ENCODE assay signal across 7 worm cellular contexts in genomic region chrIV:15020958-15021357, ce11.
TF ChIP-seq lines count a peak whose summit lies in the region.

No protein-coding gene starts in this region.

TF ChIP-seq in whole organism, L1 larva, 84 proteins besides CTCF, POLR2A, EP300 and RAD21 (continues in another document):
- TF ChIP-seq pax-3 (tag; optimal IDR thresholded peaks at IDR 0.05; lab: Kevin White, UChicago) (peak; percentile 3), grh-1 (GFP tag; IDR thresholded peaks at IDR 0.05; lab: Robert Waterston, UW) (no peak), C34B4.2 (tag; optimal IDR thresholded peaks at IDR 0.05; lab: Kevin White, UChicago) (no peak), ceh-82 (tag; optimal IDR thresholded peaks at IDR 0.05; lab: Kevin White, UChicago) (peak in 1 of 3 experiments; percentile 66), skn-1 (tag; optimal IDR thresholded peaks at IDR 0.05; lab: Kevin White, UChicago) (no peak), rnt-1 (tag; optimal IDR thresholded peaks at IDR 0.05; lab: Kevin White, UChicago) (no peak), ces-1 (GFP tag; optimal IDR thresholded peaks at IDR 0.05; lab: Kevin White, UChicago) (no peak), blmp-1 (tag; optimal IDR thresholded peaks at IDR 0.05; lab: Kevin White, UChicago) (no peak), xbp-1 (tag; optimal IDR thresholded peaks at IDR 0.05; lab: Kevin White, UChicago) (no peak), lir-3 (tag; optimal IDR thresholded peaks at IDR 0.05; lab: Kevin White, UChicago; ENCODE audit: poor library complexity) (no peak), fkh-10 (GFP tag; optimal IDR thresholded peaks at IDR 0.05; lab: Kevin White, UChicago) (peak; percentile 67), pqm-1 (tag; optimal IDR thresholded peaks at IDR 0.05; lab: Kevin White, UChicago) (no peak), unc-130 (tag; optimal IDR thresholded peaks at IDR 0.05; lab: Kevin White, UChicago) (no peak)

TF ChIP-seq in whole organism, L2 larva, 48 proteins besides CTCF, POLR2A, EP300 and RAD21 (continues in another document):
- TF ChIP-seq ztf-1 (GFP tag; conservative IDR thresholded peaks at IDR 0.05; lab: Robert Waterston, UW), result no peak
- TF ChIP-seq nhr-25 (tag; optimal IDR thresholded peaks at IDR 0.05; lab: Kevin White, UChicago), result no peak
- no peak for TF ChIP-seq R02D3.7 (tag; optimal IDR thresholded peaks at IDR 0.05; lab: Kevin White, UChicago)
- no peak for TF ChIP-seq nhr-77 (tag; optimal IDR thresholded peaks at IDR 0.05; lab: Kevin White, UChicago)
- no peak for TF ChIP-seq ztf-11 (tag; optimal IDR thresholded peaks at IDR 0.05; lab: Kevin White, UChicago)
- TF ChIP-seq ZK546.5 (tag; optimal IDR thresholded peaks at IDR 0.05; lab: Kevin White, UChicago), result no peak
- TF ChIP-seq peb-1 (tag; optimal IDR thresholded peaks at IDR 0.05; lab: Kevin White, UChicago), result no peak
- TF ChIP-seq aly-2 (tag; optimal IDR thresholded peaks at IDR 0.05; lab: Kevin White, UChicago), result no peak
- no peak for TF ChIP-seq alr-1 (tag; optimal IDR thresholded peaks at IDR 0.05; lab: Kevin White, UChicago)
- no peak for TF ChIP-seq nhr-237 (tag; optimal IDR thresholded peaks at IDR 0.05; lab: Kevin White, UChicago)
- TF ChIP-seq nhr-12 (tag; optimal IDR thresholded peaks at IDR 0.05; lab: Kevin White, UChicago), result no peak
- TF ChIP-seq ama-1 (optimal IDR thresholded peaks at IDR 0.05; lab: Kevin White, UChicago), result no peak
- peak; percentile 88 for TF ChIP-seq nhr-129 (tag; optimal IDR thresholded peaks at IDR 0.05; lab: Kevin White, UChicago)
- no peak for TF ChIP-seq mab-5 (tag; optimal IDR thresholded peaks at IDR 0.05; lab: Kevin White, UChicago)

TF ChIP-seq in whole organism, L3 larva, 47 proteins besides CTCF, POLR2A, EP300 and RAD21 (continues in another document):
- TF ChIP-seq lin-39 (tag; optimal IDR thresholded peaks at IDR 0.05; lab: Kevin White, UChicago) (peak; percentile 68), ceh-9 (tag; optimal IDR thresholded peaks at IDR 0.05; lab: Kevin White, UChicago) (no peak), jun-1 (tag; optimal IDR thresholded peaks at IDR 0.05; lab: Kevin White, UChicago) (no peak), tbx-2 (tag; optimal IDR thresholded peaks at IDR 0.05; lab: Kevin White, UChicago) (no peak), zag-1 (tag; optimal IDR thresholded peaks at IDR 0.05; lab: Kevin White, UChicago) (no peak), nhr-25 (tag; optimal IDR thresholded peaks at IDR 0.05; lab: Kevin White, UChicago) (no peak), pha-4 (tag; optimal IDR thresholded peaks at IDR 0.05; lab: Kevin White, UChicago) (no peak), fos-1 (tag; optimal IDR thresholded peaks at IDR 0.05; lab: Kevin White, UChicago) (no peak), lin-15B (tag; optimal IDR thresholded peaks at IDR 0.05; lab: Kevin White, UChicago) (peak; percentile 38), ZK546.5 (tag; optimal IDR thresholded peaks at IDR 0.05; lab: Kevin White, UChicago) (no peak), ztf-11 (tag; optimal IDR thresholded peaks at IDR 0.05; lab: Kevin White, UChicago) (no peak), snpc-4 (tag; optimal IDR thresholded peaks at IDR 0.05; lab: Kevin White, UChicago) (no peak), elt-1 (tag; optimal IDR thresholded peaks at IDR 0.05; lab: Kevin White, UChicago) (no peak), pqm-1 (tag; optimal IDR thresholded peaks at IDR 0.05; lab: Kevin White, UChicago) (no peak), skn-1 (tag; optimal IDR thresholded peaks at IDR 0.05; lab: Kevin White, UChicago) (peak; percentile 42)

TF ChIP-seq in whole organism, L4 larva, 104 proteins besides CTCF, POLR2A, EP300 and RAD21 (continues in another document):
- no peak for TF ChIP-seq mdt-29 (GFP tag; IDR thresholded peaks at IDR 0.05; lab: Robert Waterston, UW)
- TF ChIP-seq aha-1 (tag; lab: Kevin White, UChicago), result peak; percentile 44
- peak in 1 of 2 experiments; percentile 16 for TF ChIP-seq lsy-2 (tag; optimal IDR thresholded peaks at IDR 0.05; lab: Kevin White, UChicago)
- TF ChIP-seq ceh-32 (tag; optimal IDR thresholded peaks at IDR 0.05; lab: Kevin White, UChicago; ENCODE audit: poor library complexity), result peak; percentile 5
- TF ChIP-seq rbr-2 (tag; optimal IDR thresholded peaks at IDR 0.05; lab: Kevin White, UChicago), result peak; percentile 45
- no peak for TF ChIP-seq daf-16 (GFP tag; optimal IDR thresholded peaks at IDR 0.05; lab: Kevin White, UChicago)
- TF ChIP-seq daf-16 (tag; optimal IDR thresholded peaks at IDR 0.05; lab: Kevin White, UChicago), result no peak
- TF ChIP-seq ceh-44 (GFP tag; IDR thresholded peaks at IDR 0.05; lab: Robert Waterston, UW), result no peak
- no peak for TF ChIP-seq F26F4.8 (GFP tag; conservative IDR thresholded peaks at IDR 0.05; lab: Robert Waterston, UW)
- TF ChIP-seq dve-1 (tag; optimal IDR thresholded peaks at IDR 0.05; lab: Kevin White, UChicago; ENCODE audit: insufficient read depth), result no peak
- no peak for TF ChIP-seq lin-13 (GFP tag; optimal IDR thresholded peaks at IDR 0.05; lab: Kevin White, UChicago)
- no peak for TF ChIP-seq T26A8.4 (GFP tag; IDR thresholded peaks at IDR 0.05; lab: Robert Waterston, UW)
- TF ChIP-seq mes-2 (tag; optimal IDR thresholded peaks at IDR 0.05; lab: Kevin White, UChicago; ENCODE audit: poor library complexity, severe bottlenecking), result peak; percentile 34
- no peak for TF ChIP-seq cey-2 (tag; optimal IDR thresholded peaks at IDR 0.05; lab: Kevin White, UChicago; ENCODE audit: borderline replicate concordance, insufficient read depth)

TF ChIP-seq in whole organism, late embryonic, 69 proteins besides CTCF, POLR2A, EP300 and RAD21:
- TF ChIP-seq ceh-14 (tag; optimal IDR thresholded peaks at IDR 0.05; lab: Kevin White, UChicago), result peak; percentile 51
- TF ChIP-seq ceh-31 (tag; optimal IDR thresholded peaks at IDR 0.05; lab: Kevin White, UChicago), result peak; percentile 38
- TF ChIP-seq unc-42 (tag; optimal IDR thresholded peaks at IDR 0.05; lab: Kevin White, UChicago), result peak; percentile 75
- no peak for TF ChIP-seq C08G9.2 (tag; optimal IDR thresholded peaks at IDR 0.05; lab: Kevin White, UChicago)
TF ChIP-seq in whole organism, late embryonic: peak in this region for 3.

TF ChIP-seq in whole organism, mixed stage, embryonic, 35 proteins besides CTCF, POLR2A, EP300 and RAD21:
- TF ChIP-seq ham-2 (GFP tag; optimal IDR thresholded peaks at IDR 0.05; lab: Kevin White, UChicago), result no peak
- no peak for TF ChIP-seq lsy-2 (tag; optimal IDR thresholded peaks at IDR 0.05; lab: Kevin White, UChicago)
- peak; percentile 43 for TF ChIP-seq mls-2 (tag; optimal IDR thresholded peaks at IDR 0.05; lab: Kevin White, UChicago)
- no peak for TF ChIP-seq zip-8 (tag; optimal IDR thresholded peaks at IDR 0.05; lab: Kevin White, UChicago)
- peak; percentile 61 for TF ChIP-seq ces-1 (GFP tag; optimal IDR thresholded peaks at IDR 0.05; lab: Kevin White, UChicago)
- no peak for TF ChIP-seq mab-5 (tag; optimal IDR thresholded peaks at IDR 0.05; lab: Kevin White, UChicago)
- TF ChIP-seq unc-120 (tag; optimal IDR thresholded peaks at IDR 0.05; lab: Kevin White, UChicago; ENCODE audit: poor library complexity, severe bottlenecking), result no peak
- TF ChIP-seq sptf-1 (tag; optimal IDR thresholded peaks at IDR 0.05; lab: Kevin White, UChicago), result no peak
- no peak for TF ChIP-seq unc-62 (GFP tag; optimal IDR thresholded peaks at IDR 0.05; lab: Kevin White, UChicago)

TF ChIP-seq in whole organism, young adult, 124 proteins besides CTCF, POLR2A, EP300 and RAD21:
- no peak for TF ChIP-seq snpc-3.4 (tag; optimal IDR thresholded peaks at IDR 0.05; lab: Kevin White, UChicago)
- 0 out of 2 replicates have a peak, but pooled peaks have one; percentile 23 for TF ChIP-seq zfh-2 (GFP tag; conservative IDR thresholded peaks at IDR 0.05; lab: Robert Waterston, UW)
- no peak for TF ChIP-seq ceh-27 (GFP tag; optimal IDR thresholded peaks at IDR 0.05; lab: Kevin White, UChicago)
- peak in 1 of 3 experiments; percentile 8 for TF ChIP-seq lin-35 (GFP tag; optimal IDR thresholded peaks at IDR 0.05; lab: Kevin White, UChicago)
- TF ChIP-seq ztf-18 (tag; optimal IDR thresholded peaks at IDR 0.05; lab: Kevin White, UChicago), result peak; percentile 41
- TF ChIP-seq attf-3 (GFP tag; conservative IDR thresholded peaks at IDR 0.05; lab: Robert Waterston, UW), result no peak
- TF ChIP-seq K12H6.12 (tag; optimal IDR thresholded peaks at IDR 0.05; lab: Kevin White, UChicago), result peak; percentile 12
- TF ChIP-seq hlh-26 (GFP tag; conservative IDR thresholded peaks at IDR 0.05; lab: Robert Waterston, UW), result no peak
- no peak for TF ChIP-seq cebp-1 (GFP tag; IDR thresholded peaks at IDR 0.05; lab: Robert Waterston, UW)
- TF ChIP-seq cebp-1 (tag; optimal IDR thresholded peaks at IDR 0.05; lab: Kevin White, UChicago), result peak; percentile 19
- no peak for TF ChIP-seq F52B5.7 (tag; optimal IDR thresholded peaks at IDR 0.05; lab: Kevin White, UChicago)
- no peak for TF ChIP-seq ztf-26 (tag; optimal IDR thresholded peaks at IDR 0.05; lab: Kevin White, UChicago)
- peak; percentile 27; the same call in 1 of the 2 replicates for TF ChIP-seq cebp-2 (GFP tag; IDR thresholded peaks at IDR 0.05; lab: Robert Waterston, UW)
